Worm (Caenorhabditis elegans) whole organism, midembryonic: ENCODE data around the gene btb-14.

Experiments used
- T22C8.4 ChIP-seq: fragments of 200-800 bp; sonication (Bioruptor generic); IDR thresholded peaks from 2 replicates; pipeline ENCODE4 v1.3.6; 2022; ENCODE audit warnings: missing genetic modification characterization, missing compliant biosample characterization
- cog-1 ChIP-seq: sonication (generic microtip); optimal IDR thresholded peaks from 2 replicates; lab custom pipeline; 2016; ENCODE audit warnings: missing genetic modification characterization, missing compliant biosample characterization
- klf-2 ChIP-seq: fragments of 200-800 bp; sonication (Bioruptor generic); conservative IDR thresholded peaks from 2 replicates; pipeline ENCODE4 v1.3.6; 2022; ENCODE audit warnings: missing genetic modification reagents, missing genetic modification characterization, missing compliant biosample characterization
- med-1 ChIP-seq: sonication (generic microtip); optimal IDR thresholded peaks from 2 replicates; lab custom pipeline; 2017; ENCODE audit warnings: missing genetic modification characterization, mild to moderate bottlenecking, missing compliant biosample characterization, antibody characterized with exemption, missing genetic modification reagents; ENCODE audit not compliant: insufficient read depth
- ref-1 ChIP-seq: fragments of 200-800 bp; sonication (Bioruptor generic); conservative IDR thresholded peaks from 2 replicates; pipeline ENCODE4 v1.3.6; 2022; ENCODE audit warnings: missing genetic modification reagents, missing genetic modification characterization, missing compliant biosample characterization
- ztf-23 ChIP-seq: fragments of 200-800 bp; sonication (Bioruptor generic); IDR thresholded peaks from 2 replicates; pipeline ENCODE4 v1.3.6; 2022; ENCODE audit warnings: missing genetic modification reagents, missing genetic modification characterization, missing compliant biosample characterization

- TF ChIP-seq klf-2 (no peak), med-1 (GFP tag; lab: Kevin White, UChicago) (no peak), cog-1 (no peak), ztf-23 (no peak), T22C8.4 (GFP tag; lab: Robert Waterston, UW) (no peak), ref-1 (GFP tag; lab: Robert Waterston, UW) (no peak)
These were observed 32.5 kb upstream of the btb-14 start for ce11 chrII:12350737-12351275.
